Worm (Caenorhabditis elegans): ENCODE results near the gene K02F3.12.

ce11 chrIII:811544-811943 lies 44.8 kb upstream of the K02F3.12 start, which contains the start of gene daf-7:
- TF ChIP-seq ekl-4 (GFP tag; IDR thresholded peaks at IDR 0.05), result no peak
- TF ChIP-seq ets-4 (GFP tag; optimal IDR thresholded peaks at IDR 0.05), result no peak
- no peak for TF ChIP-seq him-1 (tag; optimal IDR thresholded peaks at IDR 0.05)
- TF ChIP-seq snpc-4 (GFP tag; optimal IDR thresholded peaks at IDR 0.05), result no peak
- TF ChIP-seq snpc-4 (tag; optimal IDR thresholded peaks at IDR 0.05), result no peak
- TF ChIP-seq ztf-25 (GFP tag; IDR thresholded peaks at IDR 0.05), result no peak
- no peak for TF ChIP-seq sptf-2 (GFP tag; optimal IDR thresholded peaks at IDR 0.05)
- TF ChIP-seq hmg-20 (GFP tag; IDR thresholded peaks at IDR 0.05), result no peak
- TF ChIP-seq B0019.2 (GFP tag; conservative IDR thresholded peaks at IDR 0.05), result no peak
- TF ChIP-seq F49E8.2 (tag; optimal IDR thresholded peaks at IDR 0.05; ENCODE audit: insufficient read depth), result no peak
- TF ChIP-seq Y53F4B.3 (GFP tag; IDR thresholded peaks at IDR 0.05), result no peak
- no peak for TF ChIP-seq rec-8 (tag; optimal IDR thresholded peaks at IDR 0.05)
- TF ChIP-seq dpff-1 (tag; optimal IDR thresholded peaks at IDR 0.05), result no peak
- no peak for TF ChIP-seq ama-1 (optimal IDR thresholded peaks at IDR 0.05)
- TF ChIP-seq ama-1 (GFP tag; optimal IDR thresholded peaks at IDR 0.05), result no peak
- no peak for TF ChIP-seq egl-44 (GFP tag; IDR thresholded peaks at IDR 0.05)

All from whole organism, young adult.